Worm (Caenorhabditis elegans): ENCODE measurements around the gene zig-5.

zig-5 gene

DNA sequence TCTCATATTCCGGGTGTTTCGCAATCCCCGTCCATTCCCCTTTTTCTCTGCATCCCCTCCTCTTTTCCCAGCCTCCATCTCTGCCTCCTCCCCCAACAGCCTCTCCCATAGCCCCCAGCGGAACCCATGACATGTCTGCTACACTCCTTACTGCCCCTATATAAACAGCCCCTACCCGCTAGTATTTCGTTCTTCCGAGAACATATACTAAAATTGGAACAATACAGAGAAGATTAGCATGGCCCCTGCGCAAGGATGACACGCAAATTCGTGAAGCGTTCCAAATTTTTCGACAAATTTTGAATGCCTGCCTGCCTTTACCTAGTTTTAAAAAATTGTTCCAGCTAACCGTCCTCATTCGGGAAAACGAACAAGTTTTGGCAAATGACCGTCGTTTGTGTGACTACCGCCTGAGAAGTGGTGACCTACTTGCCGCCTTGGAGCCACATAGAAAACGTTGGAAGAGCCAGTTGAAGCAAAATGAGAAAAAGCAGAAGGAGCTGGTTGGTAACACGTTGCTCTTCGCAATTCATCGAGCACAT lies 36.3 kb upstream of the zig-5 start (continued):
- TF ChIP-seq cebp-1 (GFP tag; IDR thresholded peaks at IDR 0.05) (peak; percentile 99), cebp-1 (tag; optimal IDR thresholded peaks at IDR 0.05) (peak; percentile 100), dpl-1 (GFP tag; optimal IDR thresholded peaks at IDR 0.05) (peak; percentile 44), F22D6.2 (tag; optimal IDR thresholded peaks at IDR 0.05) (peak; percentile 84), B0261.1 (tag; optimal IDR thresholded peaks at IDR 0.05) (peak; percentile 85), nhr-27 (tag; optimal IDR thresholded peaks at IDR 0.05) (peak; percentile 88), hlh-26 (GFP tag; conservative IDR thresholded peaks at IDR 0.05) (0 out of 2 replicates have a peak, but pooled peaks have one; percentile 73), unc-130 (GFP tag; optimal IDR thresholded peaks at IDR 0.05) (peak; percentile 85), ama-1 (optimal IDR thresholded peaks at IDR 0.05) (no peak), ama-1 (GFP tag; optimal IDR thresholded peaks at IDR 0.05) (peak; percentile 85 to 94), B0035.1 (tag; optimal IDR thresholded peaks at IDR 0.05) (peak; percentile 90)

DNA sequence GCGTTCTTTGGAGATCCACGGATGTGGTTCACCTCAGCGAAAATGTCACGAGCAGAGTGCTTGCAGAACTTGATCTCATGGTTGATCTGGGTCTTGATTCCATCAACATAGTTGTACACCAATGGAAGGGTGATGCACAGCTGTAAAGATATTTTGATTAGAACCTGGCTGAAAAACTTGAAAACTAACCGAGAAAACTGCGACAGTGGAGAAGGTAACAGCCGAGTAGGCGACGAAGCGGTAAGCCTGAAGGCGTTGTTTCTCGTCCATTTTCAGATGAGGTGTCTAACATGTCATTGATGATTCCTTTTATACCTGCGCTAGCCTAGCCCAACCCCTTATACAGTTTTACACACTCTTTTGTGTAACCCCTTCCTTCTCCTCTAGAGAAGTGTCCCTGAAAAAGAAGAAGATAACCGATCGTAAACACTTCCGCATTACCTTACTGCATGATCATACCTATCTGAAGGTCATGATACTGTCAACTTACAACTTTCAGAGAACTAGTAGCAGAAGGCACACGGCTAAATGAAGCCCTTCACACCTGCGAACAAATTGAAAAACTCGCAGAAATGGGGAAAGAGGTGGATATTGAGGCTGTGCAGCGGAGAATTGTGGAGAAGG lies 34.4 kb upstream of the zig-5 start, which contains the start of gene col-94:
TSS of gene col-94 (minus strand) at position 313 of the 624 bp plus-strand sequence.
- TF ChIP-seq snpc-4 (GFP tag; optimal IDR thresholded peaks at IDR 0.05) = no peak
- TF ChIP-seq snpc-4 (tag; optimal IDR thresholded peaks at IDR 0.05) = peak in 1 of 4 experiments; percentile 11
- TF ChIP-seq F52B5.7 (tag; optimal IDR thresholded peaks at IDR 0.05) = no peak

DNA sequence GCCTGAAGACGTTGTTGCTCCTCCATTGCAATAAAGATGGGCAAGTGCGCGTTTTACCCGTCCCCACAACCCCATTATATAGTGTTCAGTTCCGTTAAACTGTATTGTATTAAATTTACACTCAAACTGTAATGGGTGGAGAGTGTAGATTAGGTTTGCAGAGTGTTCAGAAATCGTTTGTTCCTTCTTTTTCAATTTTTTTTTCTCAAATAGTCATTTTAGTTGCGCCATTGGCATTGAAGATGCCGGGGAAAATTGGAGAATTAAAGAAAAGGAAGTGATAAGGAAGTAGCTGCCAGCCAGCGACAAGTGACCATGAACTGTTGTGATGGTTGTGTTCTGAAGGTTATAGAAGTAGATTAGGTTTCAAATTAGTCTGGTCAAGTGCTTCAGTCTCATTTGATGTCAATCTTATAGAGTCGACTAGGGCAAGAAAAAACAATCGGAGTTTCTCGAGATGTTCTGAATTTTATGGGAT lies 32.3 kb upstream of the zig-5 start, which contains the start of gene col-93:
TSS of gene col-93 (minus strand) at position 51 of the 478 bp plus-strand sequence.
- TF ChIP-seq lsy-27 (tag; optimal IDR thresholded peaks at IDR 0.05; ENCODE audit: borderline replicate concordance, insufficient read depth) = no peak
- TF ChIP-seq F22D6.2 (tag; optimal IDR thresholded peaks at IDR 0.05) = no peak
- no peak for TF ChIP-seq tlf-1 (GFP tag; optimal IDR thresholded peaks at IDR 0.05)
- no peak for TF ChIP-seq aptf-2 (GFP tag; conservative IDR thresholded peaks at IDR 0.05)
- no peak for TF ChIP-seq cebp-1 (GFP tag; IDR thresholded peaks at IDR 0.05)
- TF ChIP-seq cebp-1 (tag; optimal IDR thresholded peaks at IDR 0.05) = no peak
- no peak for TF ChIP-seq Y79H2A.3 (GFP tag; conservative IDR thresholded peaks at IDR 0.05)

DNA sequence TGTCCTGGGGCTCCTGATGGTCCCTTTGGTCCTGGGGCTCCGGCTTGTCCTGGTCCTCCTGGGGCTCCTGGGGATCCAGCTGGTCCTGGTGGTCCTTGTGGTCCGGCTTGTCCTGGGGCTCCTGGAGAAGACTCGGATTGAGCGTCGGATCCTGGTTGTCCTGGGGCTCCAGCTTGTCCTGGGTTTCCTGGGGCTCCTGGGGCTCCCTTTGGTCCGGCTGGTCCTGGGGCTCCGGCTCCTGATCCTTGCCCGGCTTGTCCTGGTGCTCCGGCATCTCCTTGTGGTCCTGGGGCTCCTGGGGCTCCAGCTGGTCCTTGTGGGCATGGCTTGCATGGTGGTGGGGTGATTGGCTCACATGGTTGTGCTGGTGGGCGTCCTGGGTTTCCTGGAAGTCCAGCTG lies 31.4 kb upstream of the zig-5 start:
- TF ChIP-seq mcd-1 (GFP tag; IDR thresholded peaks at IDR 0.05) (peak; percentile 38; the same call in 1 of the 2 replicates), nhr-120 (GFP tag; IDR thresholded peaks at IDR 0.05) (0 out of 2 replicates have a peak, but pooled peaks have one; percentile 26), lin-26 (GFP tag; IDR thresholded peaks at IDR 0.05) (peak; percentile 38; the same call in 1 of the 2 replicates), egrh-3 (GFP tag; IDR thresholded peaks at IDR 0.05) (peak; percentile 97)

DNA sequence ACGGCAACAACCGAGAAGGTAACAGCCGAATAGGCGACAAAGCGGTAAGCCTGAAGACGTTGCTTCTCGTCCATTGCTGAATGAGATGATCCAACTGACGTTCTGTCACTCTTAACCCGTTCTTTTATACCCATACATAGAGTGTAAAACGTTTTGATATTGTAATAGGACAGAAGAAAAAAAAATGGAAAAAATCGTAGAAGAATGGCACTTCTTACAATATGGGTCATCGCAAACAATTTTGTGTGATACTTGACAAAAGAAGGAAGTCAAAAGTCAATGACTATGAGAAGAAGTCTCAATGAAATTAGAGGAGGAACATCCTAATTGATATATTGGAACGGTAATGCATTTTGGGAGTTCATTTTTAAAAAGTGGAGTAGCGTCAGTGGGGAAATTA lies 29.8 kb upstream of the zig-5 start, which contains the start of gene col-92:
TSS of gene col-92 (minus strand) at position 101 of the 400 bp plus-strand sequence.
- TF ChIP-seq F57C9.4 (tag; optimal IDR thresholded peaks at IDR 0.05) = no peak
- TF ChIP-seq bed-2 (GFP tag; IDR thresholded peaks at IDR 0.05) = no peak
- TF ChIP-seq xnd-1 (tag; optimal IDR thresholded peaks at IDR 0.05) = no peak
- TF ChIP-seq fkh-3 (tag; optimal IDR thresholded peaks at IDR 0.05) = no peak
- no peak for TF ChIP-seq C06A6.2 (GFP tag; conservative IDR thresholded peaks at IDR 0.05)
- no peak for TF ChIP-seq sea-2 (GFP tag; IDR thresholded peaks at IDR 0.05)
- TF ChIP-seq efl-1 (GFP tag; optimal IDR thresholded peaks at IDR 0.05) = no peak
- TF ChIP-seq hrde-1 (tag; optimal IDR thresholded peaks at IDR 0.05; ENCODE audit: borderline replicate concordance) = no peak
- no peak for TF ChIP-seq egl-44 (GFP tag; IDR thresholded peaks at IDR 0.05)
